Fruit fly (Drosophila melanogaster) whole organism, adult: Measurements from ENCODE around the gene P5cr.

Experiments
- CG11617 ChIP-seq: fragments of 200-800 bp; sonication (Bioruptor generic); optimal IDR thresholded peaks from 2 replicates; lab custom pipeline; 2017; ENCODE audit warnings: mild to moderate bottlenecking, missing biosample characterization, missing genetic modification reagents, missing genetic modification characterization
- CG12768 ChIP-seq: fragments of 200-800 bp; sonication (Bioruptor generic); optimal IDR thresholded peaks from 2 replicates; lab custom pipeline; 2017; ENCODE audit warnings: missing biosample characterization, missing genetic modification characterization, mild to moderate bottlenecking, moderate library complexity, missing genetic modification reagents
- CG14711 ChIP-seq: fragments of 200-800 bp; sonication (Bioruptor generic); optimal IDR thresholded peaks from 2 replicates; lab custom pipeline; 2018; ENCODE audit warnings: missing biosample characterization, mild to moderate bottlenecking, missing genetic modification characterization, moderate library complexity
- CG1620 ChIP-seq: fragments of 200-800 bp; sonication (Bioruptor generic); optimal IDR thresholded peaks from 2 replicates; lab custom pipeline; 2016; ENCODE audit warnings: missing biosample characterization, missing genetic modification characterization
- CG33017 ChIP-seq: fragments of 200-800 bp; sonication (Bioruptor generic); optimal IDR thresholded peaks from 2 replicates; lab custom pipeline; 2018; ENCODE audit warnings: missing biosample characterization, mild to moderate bottlenecking, missing genetic modification characterization, moderate library complexity
- CG5204 ChIP-seq: fragments of 200-800 bp; sonication (Bioruptor generic); optimal IDR thresholded peaks from 2 replicates; lab custom pipeline; 2016; ENCODE audit warnings: missing biosample characterization, missing genetic modification characterization
- CG7045 ChIP-seq: fragments of 200-800 bp; sonication (Bioruptor generic); optimal IDR thresholded peaks from 2 replicates; lab custom pipeline; 2017; ENCODE audit warnings: missing biosample characterization, mild to moderate bottlenecking, missing genetic modification characterization
- CG7101 ChIP-seq: fragments of 200-800 bp; sonication (Bioruptor generic); optimal IDR thresholded peaks from 2 replicates; lab custom pipeline; 2018; ENCODE audit warnings: missing biosample characterization, mild to moderate bottlenecking, missing genetic modification characterization, moderate library complexity
- Clk ChIP-seq: fragments of 200-800 bp; sonication (Bioruptor generic); optimal IDR thresholded peaks from 2 replicates; lab custom pipeline; 2017; ENCODE audit warnings: missing biosample characterization, missing genetic modification characterization
- Crg-1 ChIP-seq: fragments of 200-800 bp; sonication (Bioruptor generic); optimal IDR thresholded peaks from 2 replicates; lab custom pipeline; 2016; ENCODE audit warnings: missing biosample characterization, missing genetic modification characterization
- Hr96 ChIP-seq: fragments of 200-800 bp; sonication (Bioruptor generic); optimal IDR thresholded peaks from 2 replicates; lab custom pipeline; 2016; ENCODE audit warnings: missing biosample characterization, missing genetic modification characterization
- Mnt ChIP-seq: fragments of 200-800 bp; sonication (Bioruptor generic); optimal IDR thresholded peaks from 2 replicates; lab custom pipeline; 2016; ENCODE audit warnings: missing biosample characterization, mild to moderate bottlenecking, missing genetic modification characterization
- bab1 ChIP-seq: fragments of 200-800 bp; sonication (Bioruptor generic); optimal IDR thresholded peaks from 3 replicates; lab custom pipeline; 2019; ENCODE audit warnings: missing biosample characterization, mild to moderate bottlenecking, missing genetic modification characterization, moderate library complexity
- cic ChIP-seq: fragments of 200-800 bp; sonication (Bioruptor generic); optimal IDR thresholded peaks from 2 replicates; lab custom pipeline; 2017; ENCODE audit warnings: missing biosample characterization, mild to moderate bottlenecking, missing genetic modification characterization, moderate library complexity
- cnc ChIP-seq, 2 experiments: fragments of >200 bp; optimal IDR thresholded peaks; 2 replicates each; lab custom pipeline; 2017
- kay ChIP-seq: fragments of 200-800 bp; sonication (Bioruptor generic); peaks from one replicate; lab custom pipeline; 2016; ENCODE audit warnings: missing biosample characterization, missing genetic modification characterization, borderline replicate concordance
- ovo ChIP-seq: fragments of 200-800 bp; sonication (Bioruptor generic); optimal IDR thresholded peaks from 2 replicates; lab custom pipeline; 2016; ENCODE audit warnings: missing biosample characterization, missing genetic modification characterization
- pad ChIP-seq: fragments of 200-800 bp; sonication (Bioruptor generic); optimal IDR thresholded peaks from 3 replicates; lab custom pipeline; 2017; ENCODE audit warnings: missing biosample characterization, missing genetic modification characterization, mild to moderate bottlenecking, moderate library complexity, missing genetic modification reagents
- tj ChIP-seq: fragments of 200-800 bp; sonication (Bioruptor generic); optimal IDR thresholded peaks from 3 replicates; lab custom pipeline; 2017; ENCODE audit warnings: missing biosample characterization, mild to moderate bottlenecking, missing genetic modification characterization, moderate library complexity
- toe ChIP-seq: fragments of 200-800 bp; sonication (Bioruptor generic); optimal IDR thresholded peaks from 2 replicates; lab custom pipeline; 2016; ENCODE audit warnings: missing biosample characterization, missing genetic modification characterization

Gene P5cr

DNA sequence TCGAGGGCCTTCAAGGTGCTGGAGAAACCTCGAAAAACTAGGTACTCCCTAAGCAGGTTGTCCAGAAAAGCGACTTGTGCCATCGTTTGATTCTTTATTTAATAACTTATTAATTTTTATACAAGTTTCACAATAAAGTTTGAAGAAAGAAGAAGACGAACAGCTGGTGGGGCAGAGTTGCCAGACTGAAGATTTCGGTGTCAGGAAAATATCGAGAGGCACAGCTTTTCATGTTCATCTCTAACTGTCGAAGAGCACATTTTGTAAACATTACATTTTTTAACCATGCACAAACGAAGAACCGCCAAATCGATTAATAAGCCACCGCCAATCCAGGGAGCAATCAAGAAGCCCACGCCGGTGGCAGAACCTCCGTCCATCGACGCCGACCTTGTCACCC lies 4.9 kb upstream of the P5cr start, which contains the start of the genes CG6005 and CG14286:
Gene CG6005, minus strand, starts transcription at position 169 of the 400 bp plus-strand sequence.
Gene CG14286, plus strand, starts transcription at position 231 of the 400 bp plus-strand sequence.
- peak; percentile 23 for TF ChIP-seq ovo
- TF ChIP-seq CG5204 (GFP tag; lab: Kevin White, UChicago) = no peak
- TF ChIP-seq Clk (GFP tag; lab: Kevin White, UChicago) = no peak
- TF ChIP-seq cnc (optimal IDR thresholded peaks at IDR 0.05; lab: Kevin White, UChicago) = no peak
- peak; percentile 30 for TF ChIP-seq CG7101
- no peak for TF ChIP-seq CG33017 (tag; lab: Kevin White, UChicago)
- peak; percentile 77 for TF ChIP-seq CG1620 (GFP tag; lab: Kevin White, UChicago)
- peak; percentile 29 for TF ChIP-seq Crg-1 (GFP tag; lab: Kevin White, UChicago)
- TF ChIP-seq Hr96 = peak; percentile 33
- TF ChIP-seq Mnt = peak; percentile 70
- no peak for TF ChIP-seq CG7045 (GFP tag; lab: Kevin White, UChicago)
- TF ChIP-seq tj (GFP tag; lab: Kevin White, UChicago) = peak; percentile 51
- peak; percentile 25 for TF ChIP-seq CG11617 (GFP tag; lab: Kevin White, UChicago)
- no peak for TF ChIP-seq pad (GFP tag; lab: Kevin White, UChicago)
- TF ChIP-seq CG12768 (GFP tag; lab: Kevin White, UChicago) = no peak
- TF ChIP-seq CG14711 (tag; lab: Kevin White, UChicago) = peak; percentile 3
- no peak for TF ChIP-seq cic (GFP tag; lab: Kevin White, UChicago)
- no peak for TF ChIP-seq kay (GFP tag; lab: Kevin White, UChicago)
- peak; percentile 18 for TF ChIP-seq bab1 (GFP tag; lab: Kevin White, UChicago)
- TF ChIP-seq toe = no peak

DNA sequence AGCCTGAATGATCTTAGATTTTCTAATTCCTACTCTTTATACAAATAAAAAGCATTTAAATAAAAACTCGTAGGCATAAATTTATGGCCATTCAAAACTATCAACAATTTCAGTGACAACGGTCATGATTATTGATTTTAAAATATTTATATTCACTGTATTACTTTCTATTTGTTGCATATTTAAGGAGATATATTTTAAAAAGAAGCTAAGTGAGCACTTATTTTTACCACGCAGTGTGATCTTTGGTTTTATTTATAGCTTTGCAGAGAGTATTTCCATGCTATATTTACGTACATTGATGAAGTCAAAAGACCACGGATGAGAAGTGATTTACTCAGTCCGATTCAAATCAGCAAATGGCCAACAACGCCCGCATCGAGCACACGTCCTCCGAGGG lies 4.0 kb upstream of the P5cr start, which contains the start of gene CG14285:
Gene CG14285, plus strand, starts transcription at position 339 of the 400 bp plus-strand sequence.
- TF ChIP-seq kay (GFP tag; lab: Kevin White, UChicago) (no peak), CG5204 (GFP tag; lab: Kevin White, UChicago) (no peak), CG33017 (tag; lab: Kevin White, UChicago) (no peak), CG7045 (GFP tag; lab: Kevin White, UChicago) (no peak), Hr96 (no peak), toe (no peak), CG1620 (GFP tag; lab: Kevin White, UChicago) (no peak), Crg-1 (GFP tag; lab: Kevin White, UChicago) (no peak), tj (GFP tag; lab: Kevin White, UChicago) (no peak), Mnt (no peak), ovo (no peak), Clk (GFP tag; lab: Kevin White, UChicago) (no peak), cnc (optimal IDR thresholded peaks at IDR 0.05; lab: Kevin White, UChicago) (no peak), bab1 (GFP tag; lab: Kevin White, UChicago) (no peak), cic (GFP tag; lab: Kevin White, UChicago) (no peak), pad (GFP tag; lab: Kevin White, UChicago) (no peak), CG12768 (GFP tag; lab: Kevin White, UChicago) (no peak), CG14711 (tag; lab: Kevin White, UChicago) (no peak)

DNA sequence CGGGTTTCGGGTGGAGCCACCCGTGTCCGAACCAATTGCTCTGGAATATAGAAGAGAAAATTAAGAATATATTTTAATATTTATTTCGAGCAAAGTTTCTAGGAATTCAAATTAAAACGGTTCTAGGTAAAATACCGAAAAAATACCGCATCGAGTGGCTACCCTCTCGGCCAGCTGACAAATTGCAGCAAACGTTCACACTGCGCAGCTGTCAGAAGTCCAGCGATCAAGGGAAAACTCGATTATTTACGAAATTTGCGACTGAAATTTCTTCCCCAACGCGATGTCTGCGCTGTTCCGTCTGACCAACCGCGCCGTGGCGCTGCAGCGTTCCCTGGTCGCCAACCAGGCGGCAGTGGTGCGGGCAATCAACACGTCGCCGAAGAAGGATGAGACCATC lies 1.6 kb upstream of the P5cr start, which contains the start of gene NP15.6:
Gene NP15.6, plus strand, starts transcription at position 204 of the 400 bp plus-strand sequence.
- TF ChIP-seq Mnt (no peak), CG14711 (tag; lab: Kevin White, UChicago) (no peak), CG5204 (GFP tag; lab: Kevin White, UChicago) (no peak), toe (no peak), bab1 (GFP tag; lab: Kevin White, UChicago) (no peak), pad (GFP tag; lab: Kevin White, UChicago) (no peak), Crg-1 (GFP tag; lab: Kevin White, UChicago) (no peak), Hr96 (no peak), kay (GFP tag; lab: Kevin White, UChicago) (no peak), CG33017 (tag; lab: Kevin White, UChicago) (no peak), ovo (no peak), CG11617 (GFP tag; lab: Kevin White, UChicago) (no peak), CG12768 (GFP tag; lab: Kevin White, UChicago) (no peak)

DNA sequence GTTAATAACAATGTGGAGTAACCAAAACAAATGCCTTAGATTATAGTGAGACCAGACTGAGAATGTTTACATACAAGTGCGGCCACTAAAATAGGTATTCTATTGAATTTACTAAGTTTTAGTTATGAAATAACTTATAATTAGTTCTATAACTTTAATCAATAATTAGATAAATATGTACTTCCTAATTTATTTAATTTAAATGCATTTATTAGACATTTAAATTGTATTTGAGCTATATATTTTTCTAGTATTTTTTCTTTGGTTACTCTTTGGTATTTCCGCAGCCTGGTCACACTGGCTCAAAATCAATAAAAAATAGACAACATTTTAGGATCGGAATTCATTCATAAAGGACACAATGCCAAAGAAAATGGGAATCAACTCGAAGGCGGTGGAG lies 2.5 kb downstream of the P5cr start, which contains the start of the genes Prp18 and CG6013:
Gene Prp18, minus strand, starts transcription at position 62 of the 400 bp plus-strand sequence.
Gene CG6013, plus strand, starts transcription at position 294 of the 400 bp plus-strand sequence.
- TF ChIP-seq pad (GFP tag; lab: Kevin White, UChicago) = peak; percentile 8
- TF ChIP-seq cnc (optimal IDR thresholded peaks at IDR 0.05; lab: Kevin White, UChicago) = no peak
- TF ChIP-seq bab1 (GFP tag; lab: Kevin White, UChicago) = peak; percentile 75
- peak; percentile 72 for TF ChIP-seq CG14711 (tag; lab: Kevin White, UChicago)
- no peak for TF ChIP-seq toe
- no peak for TF ChIP-seq Hr96
- no peak for TF ChIP-seq kay (GFP tag; lab: Kevin White, UChicago)
- TF ChIP-seq Mnt = no peak
- no peak for TF ChIP-seq Crg-1 (GFP tag; lab: Kevin White, UChicago)
- TF ChIP-seq ovo = no peak
- no peak for TF ChIP-seq CG1620 (GFP tag; lab: Kevin White, UChicago)
- TF ChIP-seq CG7101 = peak; percentile 77
- no peak for TF ChIP-seq cic (GFP tag; lab: Kevin White, UChicago)
- peak; percentile 53 for TF ChIP-seq CG11617 (GFP tag; lab: Kevin White, UChicago)
- no peak for TF ChIP-seq Clk (GFP tag; lab: Kevin White, UChicago)
- no peak for TF ChIP-seq tj (GFP tag; lab: Kevin White, UChicago)
- TF ChIP-seq CG7045 (GFP tag; lab: Kevin White, UChicago) = peak; percentile 36
- TF ChIP-seq CG12768 (GFP tag; lab: Kevin White, UChicago) = no peak
- TF ChIP-seq CG5204 (GFP tag; lab: Kevin White, UChicago) = no peak
- TF ChIP-seq CG33017 (tag; lab: Kevin White, UChicago) = peak; percentile 63

DNA sequence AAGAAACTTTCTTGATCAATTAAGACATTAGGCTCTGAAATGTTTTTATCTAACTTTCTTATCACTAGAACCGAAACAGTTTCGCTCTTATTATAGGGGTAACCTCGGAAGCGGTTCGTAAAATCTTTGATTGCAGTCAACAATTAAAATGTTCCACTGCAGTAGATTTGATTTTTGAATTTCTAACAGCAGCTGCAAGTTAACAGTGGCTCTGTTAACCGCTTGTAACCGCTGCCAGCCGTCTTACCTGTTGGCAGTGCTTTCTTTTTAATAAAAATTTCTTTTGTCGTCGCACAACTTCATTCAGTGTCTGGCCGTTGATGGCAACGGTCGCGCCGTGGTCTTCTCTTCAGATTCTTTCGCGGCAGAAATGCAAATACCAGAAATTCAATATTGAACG lies 4.5 kb downstream of the P5cr start, which contains the start of gene CG6026:
Gene CG6026, plus strand, starts transcription at position 301 of the 400 bp plus-strand sequence.
- TF ChIP-seq ovo (no peak), bab1 (GFP tag; lab: Kevin White, UChicago) (no peak), Crg-1 (GFP tag; lab: Kevin White, UChicago) (no peak), cnc (optimal IDR thresholded peaks at IDR 0.05; lab: Kevin White, UChicago) (no peak), Clk (GFP tag; lab: Kevin White, UChicago) (no peak)
